Worm (Caenorhabditis elegans): ENCODE measurements around the gene ZC196.5.

DNA sequence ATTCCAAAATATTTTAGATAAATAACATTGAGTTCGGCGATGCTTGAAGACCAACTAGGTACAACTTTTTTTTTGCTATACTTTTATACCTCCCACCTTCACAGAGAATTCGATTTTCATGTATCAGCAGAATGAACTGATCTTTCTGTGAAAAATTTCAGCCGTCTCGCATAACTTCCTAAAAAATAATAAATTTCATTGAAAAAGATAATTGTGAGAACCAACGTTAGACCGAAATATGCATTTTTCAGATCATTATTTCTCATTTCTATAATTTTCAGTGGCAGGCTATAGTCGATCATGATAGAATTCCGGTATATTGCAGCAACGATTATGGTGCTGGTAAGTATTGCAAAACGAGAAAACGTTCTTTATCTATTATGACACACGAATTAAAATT lies 42.4 kb downstream of the ZC196.5 start, which contains the start of gene srx-115:
- TF ChIP-seq unc-62 (GFP tag; optimal IDR thresholded peaks at IDR 0.05), result no peak
- no peak for TF ChIP-seq nhr-237 (tag; optimal IDR thresholded peaks at IDR 0.05)
- TF ChIP-seq sptf-1 (tag; optimal IDR thresholded peaks at IDR 0.05), result no peak
- no peak for TF ChIP-seq ztf-11 (tag; optimal IDR thresholded peaks at IDR 0.05)
- TF ChIP-seq nhr-76 (tag; optimal IDR thresholded peaks at IDR 0.05), result no peak
- TF ChIP-seq lin-13 (tag; optimal IDR thresholded peaks at IDR 0.05), result no peak

All from whole organism, mixed stage, embryonic.